Fruit fly (Drosophila melanogaster) whole organism, embryonic: ENCODE results near the gene Ccn.

Experiments used
- BtbVII ChIP-seq: fragments of 200-800 bp; sonication (Bioruptor generic); optimal IDR thresholded peaks from 3 replicates; lab custom pipeline; 2017; ENCODE audit warnings: missing biosample characterization, mild to moderate bottlenecking, missing genetic modification characterization
- CG10543 ChIP-seq: fragments of 200-800 bp; sonication (Bioruptor generic); optimal IDR thresholded peaks from 3 replicates; lab custom pipeline; 2017; ENCODE audit warnings: missing biosample characterization, mild to moderate bottlenecking, missing genetic modification characterization, moderate library complexity
- CG13296 ChIP-seq: fragments of 200-800 bp; sonication (Bioruptor generic); optimal IDR thresholded peaks from 3 replicates; lab custom pipeline; 2018; ENCODE audit warnings: missing biosample characterization, mild to moderate bottlenecking, missing genetic modification characterization
- CG13894 ChIP-seq: fragments of 200-800 bp; sonication (Bioruptor generic); optimal IDR thresholded peaks from 3 replicates; lab custom pipeline; 2018; ENCODE audit warnings: missing biosample characterization, mild to moderate bottlenecking, missing genetic modification characterization, moderate library complexity
- CG14710 ChIP-seq: fragments of 200-800 bp; sonication (Bioruptor generic); optimal IDR thresholded peaks from 3 replicates; lab custom pipeline; 2019; ENCODE audit warnings: missing biosample characterization, mild to moderate bottlenecking, missing genetic modification characterization, moderate library complexity
- CG15514 ChIP-seq: fragments of 200-800 bp; sonication (Bioruptor generic); optimal IDR thresholded peaks from 3 replicates; lab custom pipeline; 2017; ENCODE audit warnings: missing biosample characterization, missing genetic modification characterization, mild to moderate bottlenecking, moderate library complexity, missing genetic modification reagents
- CG17385 ChIP-seq: fragments of 200-800 bp; sonication (Bioruptor generic); optimal IDR thresholded peaks from 3 replicates; lab custom pipeline; 2018; ENCODE audit warnings: missing biosample characterization, mild to moderate bottlenecking, missing genetic modification characterization
- CG18262 ChIP-seq: fragments of 200-800 bp; optimal IDR thresholded peaks from 3 replicates; lab custom pipeline; 2019; ENCODE audit warnings: missing biosample characterization, mild to moderate bottlenecking, missing genetic modification characterization, moderate library complexity
- CG18599 ChIP-seq: fragments of 200-800 bp; sonication (Bioruptor generic); optimal IDR thresholded peaks from 3 replicates; lab custom pipeline; 2017; ENCODE audit warnings: missing biosample characterization, missing genetic modification characterization, mild to moderate bottlenecking, moderate library complexity, missing genetic modification reagents
- CG2120 ChIP-seq: fragments of 200-800 bp; sonication (Bioruptor generic); optimal IDR thresholded peaks from 3 replicates; lab custom pipeline; 2016; ENCODE audit warnings: missing biosample characterization, missing genetic modification characterization
- CG2678 ChIP-seq: fragments of 200-800 bp; sonication (Bioruptor generic); optimal IDR thresholded peaks from 3 replicates; lab custom pipeline; 2019; ENCODE audit warnings: missing biosample characterization, mild to moderate bottlenecking, missing genetic modification characterization, moderate library complexity
- CG3281 ChIP-seq: fragments of 200-800 bp; sonication (Bioruptor generic); optimal IDR thresholded peaks from 3 replicates; lab custom pipeline; 2017; ENCODE audit warnings: missing biosample characterization, mild to moderate bottlenecking, missing genetic modification characterization
- CG34422 ChIP-seq: fragments of 200-800 bp; sonication (Bioruptor generic); IDR thresholded peaks from 3 replicates; pipeline ENCODE4 v1.3.6; 2022; ENCODE audit warnings: missing biosample characterization, missing genetic modification characterization
- CG6689 ChIP-seq: fragments of 200-800 bp; sonication (Bioruptor generic); IDR thresholded peaks from 2 replicates; pipeline ENCODE4 v1.3.6; 2022; ENCODE audit warnings: missing biosample characterization, missing genetic modification characterization
- CkIIα-i1 ChIP-seq: fragments of 200-800 bp; sonication (Bioruptor generic); IDR thresholded peaks from 2 replicates; pipeline ENCODE4 v1.3.6; 2022; ENCODE audit warnings: missing biosample characterization, missing genetic modification characterization
- Dll ChIP-seq: fragments of 200-800 bp; sonication (Bioruptor generic); IDR thresholded peaks from 4 replicates; pipeline ENCODE4 v1.3.6; 2022; ENCODE audit warnings: missing biosample characterization, missing genetic modification characterization; ENCODE audit not compliant: partially characterized antibody
- Ets65A ChIP-seq: fragments of 200-800 bp; sonication (Bioruptor generic); peaks from one replicate; lab custom pipeline; 2016; ENCODE audit warnings: missing biosample characterization, missing genetic modification characterization
- Fer1 ChIP-seq: fragments of 200-800 bp; sonication (Bioruptor generic); optimal IDR thresholded peaks from 2 replicates; lab custom pipeline; 2017; ENCODE audit warnings: missing biosample characterization, mild to moderate bottlenecking, missing genetic modification characterization
- Hand ChIP-seq: fragments of 200-800 bp; sonication (Bioruptor generic); optimal IDR thresholded peaks from 2 replicates; lab custom pipeline; 2017; ENCODE audit warnings: mild to moderate bottlenecking, missing biosample characterization, missing genetic modification reagents, missing genetic modification characterization
- Hmr ChIP-seq: fragments of 200-800 bp; sonication (Bioruptor generic); optimal IDR thresholded peaks from 3 replicates; lab custom pipeline; 2017; ENCODE audit warnings: mild to moderate bottlenecking, missing biosample characterization, missing genetic modification reagents, missing genetic modification characterization
- Med ChIP-seq: fragments of 200-800 bp; sonication (Bioruptor generic); peaks from one replicate; lab custom pipeline; 2016; ENCODE audit warnings: missing biosample characterization, missing genetic modification characterization, mild to moderate bottlenecking, inconsistent platforms, moderate library complexity
- Meics ChIP-seq: fragments of 200-800 bp; sonication (Bioruptor generic); optimal IDR thresholded peaks from 2 replicates; lab custom pipeline; 2017; ENCODE audit warnings: missing biosample characterization, mild to moderate bottlenecking, missing genetic modification characterization
- Nf-YB ChIP-seq: fragments of 200-800 bp; sonication (Bioruptor generic); optimal IDR thresholded peaks from 3 replicates; lab custom pipeline; 2019; ENCODE audit warnings: missing biosample characterization, mild to moderate bottlenecking, missing genetic modification characterization, moderate library complexity
- Rfx ChIP-seq: fragments of 200-800 bp; sonication (Bioruptor generic); IDR thresholded peaks from 2 replicates; pipeline ENCODE4 v1.3.6; 2022; ENCODE audit warnings: missing biosample characterization, missing genetic modification characterization
- Rx ChIP-seq: fragments of 200-800 bp; sonication (Bioruptor generic); IDR thresholded peaks from 2 replicates; pipeline ENCODE4 v1.3.6; 2022; ENCODE audit warnings: missing biosample characterization, missing genetic modification characterization
- Side ChIP-seq: fragments of 200-800 bp; sonication (Bioruptor generic); optimal IDR thresholded peaks from 2 replicates; lab custom pipeline; 2016; ENCODE audit warnings: missing biosample characterization, missing genetic modification characterization
- ara ChIP-seq: fragments of 200-800 bp; sonication (Bioruptor generic); IDR thresholded peaks from 2 replicates; pipeline ENCODE4 v1.3.6; 2022; ENCODE audit warnings: missing biosample characterization, missing genetic modification characterization
- ato ChIP-seq: fragments of 200-800 bp; sonication (Bioruptor generic); IDR thresholded peaks from 2 replicates; pipeline ENCODE4 v1.3.6; 2022; ENCODE audit warnings: missing biosample characterization, missing genetic modification characterization; ENCODE audit not compliant: partially characterized antibody
- caup ChIP-seq: fragments of 200-800 bp; sonication (Bioruptor generic); optimal IDR thresholded peaks from 3 replicates; lab custom pipeline; 2017; ENCODE audit warnings: missing biosample characterization, mild to moderate bottlenecking, missing genetic modification characterization, moderate library complexity; ENCODE audit not compliant: severe bottlenecking
- fd3F ChIP-seq: fragments of 200-800 bp; sonication (Bioruptor generic); optimal IDR thresholded peaks from 2 replicates; lab custom pipeline; 2018; ENCODE audit warnings: missing biosample characterization, mild to moderate bottlenecking, missing genetic modification characterization, moderate library complexity
- fu2 ChIP-seq: fragments of 200-800 bp; sonication (Bioruptor generic); optimal IDR thresholded peaks from 2 replicates; lab custom pipeline; 2016; ENCODE audit warnings: missing biosample characterization, missing genetic modification characterization
- gsb-n ChIP-seq: fragments of 200-800 bp; sonication (Bioruptor generic); optimal IDR thresholded peaks from 3 replicates; lab custom pipeline; 2018; ENCODE audit warnings: missing biosample characterization, mild to moderate bottlenecking, missing genetic modification characterization
- lab ChIP-seq: fragments of 200-800 bp; sonication (Bioruptor generic); optimal IDR thresholded peaks from 3 replicates; lab custom pipeline; 2017; ENCODE audit warnings: missing biosample characterization, missing genetic modification characterization, mild to moderate bottlenecking, moderate library complexity, missing genetic modification reagents
- lmd ChIP-seq: fragments of 200-800 bp; sonication (Bioruptor generic); IDR thresholded peaks from 2 replicates; pipeline ENCODE4 v1.3.6; 2022; ENCODE audit warnings: missing biosample characterization, missing genetic modification characterization
- mirr ChIP-seq: fragments of 200-800 bp; sonication (Bioruptor generic); optimal IDR thresholded peaks from 3 replicates; lab custom pipeline; 2018; ENCODE audit warnings: missing biosample characterization, mild to moderate bottlenecking, missing genetic modification characterization
- nerfin-2 ChIP-seq: fragments of 200-800 bp; sonication (Bioruptor generic); IDR thresholded peaks from 2 replicates; pipeline ENCODE4 v1.3.6; 2022; ENCODE audit warnings: missing biosample characterization, missing genetic modification characterization; ENCODE audit not compliant: partially characterized antibody
- pzg ChIP-seq: fragments of 200-800 bp; sonication (Bioruptor generic); optimal IDR thresholded peaks from 3 replicates; lab custom pipeline; 2018; ENCODE audit warnings: missing biosample characterization, mild to moderate bottlenecking, missing genetic modification characterization, moderate library complexity
- stwl ChIP-seq: fragments of 200-800 bp; sonication (Bioruptor generic); optimal IDR thresholded peaks from 3 replicates; lab custom pipeline; 2018; ENCODE audit warnings: missing biosample characterization, mild to moderate bottlenecking, missing genetic modification characterization, moderate library complexity
- tgo ChIP-seq: fragments of 200-800 bp; sonication (Bioruptor generic); IDR thresholded peaks from 3 replicates; pipeline ENCODE4 v1.3.6; 2022; ENCODE audit warnings: missing biosample characterization, missing genetic modification characterization
- tx ChIP-seq: fragments of 200-800 bp; sonication (Bioruptor generic); optimal IDR thresholded peaks from 2 replicates; lab custom pipeline; 2016; ENCODE audit warnings: missing biosample characterization, missing genetic modification characterization

The Ccn gene

dm6 chr3L:17668945-17669779, 20.7 kb upstream of the Ccn start, which contains the start of gene Crtc (continued):
- no peak for TF ChIP-seq ara (GFP tag; lab: Robert Waterston, UW)
- TF ChIP-seq tgo, result no peak
- TF ChIP-seq tx, result no peak
- peak; percentile 85 for TF ChIP-seq pzg (GFP tag; lab: Kevin White, UChicago)
- TF ChIP-seq CG18599 (GFP tag; lab: Kevin White, UChicago), result peak; percentile 13
- peak; percentile 28; the same call in 1 of the 2 replicates for TF ChIP-seq lmd (GFP tag; lab: Robert Waterston, UW)
- no peak for TF ChIP-seq Nf-YB (GFP tag; lab: Kevin White, UChicago)
- no peak for TF ChIP-seq CG6689
- TF ChIP-seq CkIIα-i1, result no peak
- no peak for TF ChIP-seq gsb-n (tag; lab: Kevin White, UChicago)
- TF ChIP-seq CG18262, result peak; percentile 19
- peak; percentile 78 for TF ChIP-seq Dll (GFP tag; lab: Robert Waterston, UW)
- peak; percentile 68 for TF ChIP-seq nerfin-2 (GFP tag; lab: Robert Waterston, UW)
- no peak for TF ChIP-seq fu2
- TF ChIP-seq ato (GFP tag; lab: Robert Waterston, UW), result peak; percentile 87
- TF ChIP-seq stwl (tag; lab: Kevin White, UChicago), result peak; percentile 82
- no peak for TF ChIP-seq fd3F (GFP tag; lab: Kevin White, UChicago)

DNA sequence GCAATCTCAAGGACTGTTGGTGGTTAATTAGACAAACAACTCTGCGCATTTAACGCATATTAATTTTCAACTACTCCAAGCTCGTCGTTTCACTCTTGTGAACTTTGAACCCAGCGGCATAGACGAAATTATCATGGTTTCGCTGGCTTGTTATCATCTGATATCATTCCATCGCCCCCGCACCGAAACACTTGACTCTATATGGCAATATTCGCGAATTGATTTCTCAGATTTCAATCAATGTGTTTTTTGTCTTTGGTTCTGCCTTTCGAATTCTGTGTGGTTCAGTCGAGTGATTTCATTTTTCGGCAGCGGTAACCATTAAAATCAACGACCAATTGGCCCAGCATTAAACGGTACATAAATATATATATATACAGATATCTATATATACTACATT, 18.5 kb upstream of the Ccn start, which contains the start of gene CG34251:
CG34251 (plus strand) TSS at position 301 of the 400 bp plus-strand sequence.
- TF ChIP-seq Ets65A, result peak; percentile 80
- no peak for TF ChIP-seq Side (GFP tag; lab: Kevin White, UChicago)

dm6 chr3L:17671768-17672167, 18.0 kb upstream of the Ccn start:
- peak; percentile 67 for TF ChIP-seq lab (GFP tag; lab: Kevin White, UChicago)
- TF ChIP-seq Fer1 (GFP tag; lab: Kevin White, UChicago), result peak; percentile 55
- no peak for TF ChIP-seq CG14710 (tag; lab: Kevin White, UChicago)
- TF ChIP-seq CG2120 (GFP tag; lab: Kevin White, UChicago), result peak; percentile 10
- no peak for TF ChIP-seq Rx
- TF ChIP-seq CG13296, result no peak
- TF ChIP-seq CG15514, result peak; percentile 29
- TF ChIP-seq Meics (GFP tag; lab: Kevin White, UChicago), result peak; percentile 13
- peak; percentile 46 for TF ChIP-seq Hmr
- TF ChIP-seq Med (GFP tag; lab: Kevin White, UChicago), result peak; percentile 44
- peak; percentile 6 for TF ChIP-seq CG10543 (GFP tag; lab: Kevin White, UChicago)
- TF ChIP-seq CG13894, result peak; percentile 7
- peak; percentile 1 for TF ChIP-seq mirr (GFP tag; lab: Kevin White, UChicago)
- TF ChIP-seq CG18599 (GFP tag; lab: Kevin White, UChicago), result peak; percentile 70
- TF ChIP-seq BtbVII (GFP tag; lab: Kevin White, UChicago), result peak; percentile 45
- TF ChIP-seq CG2678, result peak; percentile 4
- TF ChIP-seq Hand, result no peak
- peak; percentile 39 for TF ChIP-seq caup
- TF ChIP-seq CG17385 (GFP tag; lab: Kevin White, UChicago), result no peak
- TF ChIP-seq CG3281 (GFP tag; lab: Kevin White, UChicago), result peak; percentile 18
- TF ChIP-seq CG34422 (GFP tag; lab: Robert Waterston, UW), result no peak
- TF ChIP-seq Rfx (GFP tag; lab: Robert Waterston, UW), result peak; percentile 32; the same call in 1 of the 2 replicates
